Worm (Caenorhabditis elegans) whole organism, L2 larva: Measurements from ENCODE around the gene fzr-1.

Source experiments
- C34F6.9 ChIP-seq: fragments of 150-350 bp; optimal IDR thresholded peaks from 2 replicates; lab custom pipeline; 2014; ENCODE audit warnings: missing biosample characterization, missing genetic modification characterization
- F13H6.1 ChIP-seq: sonication (generic microtip); optimal IDR thresholded peaks from 2 replicates; lab custom pipeline; 2016; ENCODE audit warnings: missing genetic modification characterization, missing compliant biosample characterization
- R02D3.7 ChIP-seq: fragments of 150-350 bp; optimal IDR thresholded peaks from 2 replicates; lab custom pipeline; 2014; ENCODE audit warnings: missing biosample characterization, missing genetic modification characterization
- Y55F3AM.14 ChIP-seq: fragments of 200-800 bp; sonication (Bioruptor generic); optimal IDR thresholded peaks from 2 replicates; lab custom pipeline; 2018; ENCODE audit warnings: mild to moderate bottlenecking, missing genetic modification characterization, missing compliant biosample characterization
- ZK546.5 ChIP-seq: sonication (generic microtip); optimal IDR thresholded peaks from 2 replicates; lab custom pipeline; 2017; ENCODE audit warnings: missing biosample characterization, missing genetic modification characterization
- alr-1 ChIP-seq: fragments of 150-350 bp; optimal IDR thresholded peaks from 2 replicates; lab custom pipeline; 2014; ENCODE audit warnings: missing biosample characterization, missing genetic modification characterization
- ama-1 ChIP-seq: fragments of 150-350 bp; optimal IDR thresholded peaks from 2 replicates; lab custom pipeline; 2018; ENCODE audit warnings: inconsistent platforms
- blmp-1 ChIP-seq: sonication (generic microtip); optimal IDR thresholded peaks from 2 replicates; lab custom pipeline; 2017; ENCODE audit warnings: missing genetic modification characterization, mild to moderate bottlenecking, missing compliant biosample characterization, antibody characterized with exemption, moderate library complexity; ENCODE audit not compliant: insufficient read depth
- ceh-16 ChIP-seq: fragments of 150-350 bp; optimal IDR thresholded peaks from 2 replicates; lab custom pipeline; 2014; ENCODE audit warnings: missing biosample characterization, missing genetic modification characterization
- ceh-82 ChIP-seq: fragments of 150-350 bp; optimal IDR thresholded peaks from 2 replicates; lab custom pipeline; 2014; ENCODE audit warnings: missing biosample characterization, missing genetic modification characterization
- crh-2 ChIP-seq: sonication (generic microtip); optimal IDR thresholded peaks from 2 replicates; lab custom pipeline; 2017; ENCODE audit warnings: missing biosample characterization, missing genetic modification characterization
- dmd-4 ChIP-seq: sonication (generic microtip); optimal IDR thresholded peaks from 2 replicates; lab custom pipeline; 2017; ENCODE audit warnings: missing biosample characterization, missing genetic modification characterization
- egl-27 ChIP-seq: sonication (generic microtip); optimal IDR thresholded peaks from 3 replicates; lab custom pipeline; 2017; ENCODE audit warnings: missing biosample characterization, missing genetic modification reagents, missing genetic modification characterization
- elt-1 ChIP-seq: fragments of 150-350 bp; optimal IDR thresholded peaks from 2 replicates; lab custom pipeline; 2014; ENCODE audit warnings: missing biosample characterization, missing genetic modification characterization
- elt-3 ChIP-seq: sonication (generic microtip); optimal IDR thresholded peaks from 2 replicates; lab custom pipeline; 2017; ENCODE audit warnings: missing biosample characterization, missing genetic modification characterization
- fos-1 ChIP-seq: fragments of 150-350 bp; optimal IDR thresholded peaks from 2 replicates; lab custom pipeline; 2014; ENCODE audit warnings: missing biosample characterization, missing genetic modification characterization
- gmeb-1 ChIP-seq: fragments of 150-350 bp; optimal IDR thresholded peaks from 2 replicates; lab custom pipeline; 2014; ENCODE audit warnings: missing biosample characterization, missing genetic modification characterization
- lin-11 ChIP-seq: fragments of 150-350 bp; sonication (generic microtip); optimal IDR thresholded peaks from 2 replicates; lab custom pipeline; 2014; ENCODE audit warnings: missing biosample characterization, missing genetic modification characterization, inconsistent platforms, mixed read lengths
- lin-13 ChIP-seq: fragments of 150-350 bp; optimal IDR thresholded peaks from 2 replicates; lab custom pipeline; 2014; ENCODE audit warnings: missing biosample characterization, missing genetic modification reagents, missing genetic modification characterization
- lin-39 ChIP-seq: fragments of 150-350 bp; optimal IDR thresholded peaks from 2 replicates; lab custom pipeline; 2014; ENCODE audit warnings: missing biosample characterization, missing genetic modification reagents, missing genetic modification characterization
- lsy-2 ChIP-seq, 2 experiments: fragments of 150-350 bp in 1 of 2; sonication (generic microtip) in 1 of 2; optimal IDR thresholded peaks; 2 replicates each; lab custom pipeline; 2014 to 2017; ENCODE audit warnings: missing biosample characterization in 2 of 2, missing genetic modification characterization in 2 of 2
- mab-5 ChIP-seq: fragments of 150-350 bp; optimal IDR thresholded peaks from 2 replicates; lab custom pipeline; 2014; ENCODE audit warnings: missing biosample characterization, missing genetic modification characterization
- mbf-1 ChIP-seq: sonication (generic microtip); optimal IDR thresholded peaks from 2 replicates; lab custom pipeline; 2017; ENCODE audit warnings: missing biosample characterization, missing genetic modification characterization
- mdl-1 ChIP-seq, 2 experiments: fragments of 150-350 bp in 1 of 2; sonication (generic microtip) in 1 of 2; optimal IDR thresholded peaks; 2 replicates each; lab custom pipeline; 2017; ENCODE audit warnings: missing biosample characterization in 2 of 2, missing genetic modification characterization in 2 of 2
- nhr-11 ChIP-seq: fragments of 150-350 bp; optimal IDR thresholded peaks from 2 replicates; lab custom pipeline; 2014; ENCODE audit warnings: missing biosample characterization, missing genetic modification characterization
- nhr-12 ChIP-seq: fragments of 150-350 bp; optimal IDR thresholded peaks from 2 replicates; lab custom pipeline; 2014; ENCODE audit warnings: missing biosample characterization, missing genetic modification characterization
- nhr-129 ChIP-seq: fragments of 150-350 bp; optimal IDR thresholded peaks from 2 replicates; lab custom pipeline; 2014; ENCODE audit warnings: missing biosample characterization, missing genetic modification characterization
- nhr-23 ChIP-seq: fragments of 150-350 bp; optimal IDR thresholded peaks from 2 replicates; lab custom pipeline; 2014; ENCODE audit warnings: missing biosample characterization, missing genetic modification reagents, missing genetic modification characterization
- nhr-237 ChIP-seq: fragments of 150-350 bp; optimal IDR thresholded peaks from 2 replicates; lab custom pipeline; 2014; ENCODE audit warnings: missing biosample characterization, missing genetic modification characterization
- nhr-25 ChIP-seq: fragments of 150-350 bp; sonication (generic microtip); optimal IDR thresholded peaks from 3 replicates; lab custom pipeline; 2014; ENCODE audit warnings: missing biosample characterization, missing genetic modification characterization
- nhr-77 ChIP-seq: fragments of 150-350 bp; optimal IDR thresholded peaks from 2 replicates; lab custom pipeline; 2014; ENCODE audit warnings: missing biosample characterization, missing genetic modification characterization
- peb-1 ChIP-seq: fragments of 150-350 bp; optimal IDR thresholded peaks from 2 replicates; lab custom pipeline; 2014; ENCODE audit warnings: missing biosample characterization, missing genetic modification characterization
- sem-4 ChIP-seq: fragments of 150-350 bp; optimal IDR thresholded peaks from 2 replicates; lab custom pipeline; 2014; ENCODE audit warnings: missing biosample characterization, missing genetic modification reagents, missing genetic modification characterization
- skn-1 ChIP-seq: sonication (generic microtip); optimal IDR thresholded peaks from 2 replicates; lab custom pipeline; 2017; ENCODE audit warnings: missing biosample characterization, missing genetic modification characterization
- sma-3 ChIP-seq: sonication (generic microtip); optimal IDR thresholded peaks from 2 replicates; lab custom pipeline; 2016; ENCODE audit warnings: missing genetic modification reagents, missing genetic modification characterization, missing compliant biosample characterization
- sma-9 ChIP-seq, 2 experiments: fragments of 150-350 bp in 1 of 2; sonication (generic microtip) in 1 of 2; optimal IDR thresholded peaks; 2 replicates each; lab custom pipeline; 2014 to 2016; ENCODE audit warnings: missing genetic modification characterization in 2 of 2, mild to moderate bottlenecking in 1 of 2, missing biosample characterization in 1 of 2, missing compliant biosample characterization in 1 of 2, missing genetic modification reagents in 1 of 2, moderate library complexity in 1 of 2
- snpc-4 ChIP-seq: fragments of 150-350 bp; optimal IDR thresholded peaks from 2 replicates; lab custom pipeline; 2014; ENCODE audit warnings: missing biosample characterization, missing genetic modification characterization
- unc-39 ChIP-seq: fragments of 150-350 bp; optimal IDR thresholded peaks from 2 replicates; lab custom pipeline; 2014; ENCODE audit warnings: missing biosample characterization, missing genetic modification characterization
- unc-55 ChIP-seq: fragments of 150-350 bp; sonication (generic microtip); optimal IDR thresholded peaks from 3 replicates; lab custom pipeline; 2014; ENCODE audit warnings: missing biosample characterization, missing genetic modification reagents, missing genetic modification characterization
- unc-62 ChIP-seq: fragments of 150-350 bp; optimal IDR thresholded peaks from 2 replicates; lab custom pipeline; 2014; ENCODE audit warnings: missing biosample characterization, missing genetic modification reagents, missing genetic modification characterization
- zag-1 ChIP-seq: fragments of 150-350 bp; optimal IDR thresholded peaks from 2 replicates; lab custom pipeline; 2014; ENCODE audit warnings: missing biosample characterization, missing genetic modification characterization
- ztf-1 ChIP-seq: fragments of 200-800 bp; sonication (Bioruptor generic); conservative IDR thresholded peaks from 2 replicates; pipeline ENCODE4 v1.3.6; 2022; ENCODE audit warnings: missing genetic modification characterization, missing compliant biosample characterization
- ztf-11 ChIP-seq: sonication (generic microtip); optimal IDR thresholded peaks from 2 replicates; lab custom pipeline; 2017; ENCODE audit warnings: missing biosample characterization, missing genetic modification characterization
- ztf-4 ChIP-seq: fragments of 150-350 bp; optimal IDR thresholded peaks from 2 replicates; lab custom pipeline; 2014; ENCODE audit warnings: missing biosample characterization, missing genetic modification characterization

fzr-1 gene

DNA sequence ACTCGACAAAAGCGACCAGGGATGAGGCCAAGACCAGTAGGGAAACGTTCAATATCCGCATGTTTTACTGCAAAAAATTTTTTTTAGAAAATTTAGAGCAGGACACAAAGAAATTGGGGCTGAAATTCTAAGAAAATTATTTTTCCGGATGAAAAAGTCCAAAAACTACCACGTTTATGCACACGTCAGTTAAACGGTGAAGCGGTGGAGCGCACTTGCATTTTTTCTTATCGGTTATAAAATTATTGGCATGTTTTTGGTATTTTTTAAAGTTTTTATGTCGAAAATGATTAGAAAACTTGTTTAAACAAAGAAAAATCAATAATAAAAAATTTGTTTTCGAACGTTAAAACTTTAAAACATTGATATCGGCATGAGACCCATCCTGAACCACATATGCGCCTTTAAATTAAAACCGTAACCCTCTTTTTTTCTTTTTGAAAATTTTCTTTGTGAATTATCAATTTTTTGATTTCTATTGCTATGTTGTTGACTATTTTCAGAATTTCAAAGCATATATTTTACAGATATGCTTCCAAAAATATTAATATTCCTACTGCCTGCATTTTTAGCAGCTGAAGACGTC is 20.1 kb downstream of the fzr-1 start, which contains the start of the genes dnj-20 and ZK1307.8:
Gene dnj-20 (minus strand): TSS at position 67 of the 586 bp plus-strand sequence.
Gene ZK1307.8 (plus strand): TSS at position 504 of the 586 bp plus-strand sequence.
- no peak for TF ChIP-seq ceh-82 (tag; lab: Kevin White, UChicago)
- peak; percentile 43 for TF ChIP-seq C34F6.9 (tag; lab: Kevin White, UChicago)
- TF ChIP-seq snpc-4 (tag; lab: Kevin White, UChicago) = no peak
- no peak for TF ChIP-seq unc-39 (tag; lab: Kevin White, UChicago)
- TF ChIP-seq crh-2 (tag; lab: Kevin White, UChicago) = peak; percentile 79
- TF ChIP-seq unc-62 (GFP tag; lab: Kevin White, UChicago) = no peak
- no peak for TF ChIP-seq ama-1 (lab: Kevin White, UChicago)
- TF ChIP-seq sma-9 (GFP tag; optimal IDR thresholded peaks at IDR 0.05; lab: Kevin White, UChicago) = no peak
- no peak for TF ChIP-seq sma-9 (tag; optimal IDR thresholded peaks at IDR 0.05; lab: Kevin White, UChicago)
- TF ChIP-seq skn-1 (tag; lab: Kevin White, UChicago) = no peak
- TF ChIP-seq lin-39 (tag; lab: Kevin White, UChicago) = no peak
- no peak for TF ChIP-seq sma-3 (GFP tag; lab: Kevin White, UChicago)
- TF ChIP-seq alr-1 (tag; lab: Kevin White, UChicago) = no peak
- TF ChIP-seq ztf-1 (GFP tag; lab: Robert Waterston, UW) = no peak
- TF ChIP-seq ceh-16 (tag; lab: Kevin White, UChicago) = no peak
- TF ChIP-seq fos-1 (tag; lab: Kevin White, UChicago) = peak; percentile 23
- TF ChIP-seq zag-1 (tag; lab: Kevin White, UChicago) = no peak
- peak; percentile 38 for TF ChIP-seq unc-55 (GFP tag; lab: Kevin White, UChicago)
- TF ChIP-seq nhr-25 (tag; lab: Kevin White, UChicago) = no peak
- no peak for TF ChIP-seq dmd-4 (tag; lab: Kevin White, UChicago)
- TF ChIP-seq mab-5 = no peak
- TF ChIP-seq F13H6.1 (tag; lab: Kevin White, UChicago) = no peak
- no peak for TF ChIP-seq elt-1
- TF ChIP-seq mbf-1 (tag; lab: Kevin White, UChicago) = no peak
- TF ChIP-seq lin-13 (GFP tag; lab: Kevin White, UChicago) = no peak
- no peak for TF ChIP-seq nhr-11 (tag; lab: Kevin White, UChicago)
- TF ChIP-seq lin-11 (tag; lab: Kevin White, UChicago) = no peak
- TF ChIP-seq ztf-4 = no peak
- no peak for TF ChIP-seq egl-27 (tag; lab: Kevin White, UChicago)
- no peak for TF ChIP-seq peb-1
- no peak for TF ChIP-seq elt-3 (tag; lab: Kevin White, UChicago)
- TF ChIP-seq nhr-77 (tag; lab: Kevin White, UChicago) = no peak
- TF ChIP-seq sem-4 = no peak
- TF ChIP-seq ZK546.5 (tag; lab: Kevin White, UChicago) = no peak
- peak in 1 of 2 experiments; percentile 55 for TF ChIP-seq lsy-2 (tag; optimal IDR thresholded peaks at IDR 0.05; lab: Kevin White, UChicago)
- TF ChIP-seq nhr-12 (tag; lab: Kevin White, UChicago) = no peak
- peak; percentile 15 for TF ChIP-seq gmeb-1 (tag; lab: Kevin White, UChicago)
- TF ChIP-seq, all 48 proteins: peak for 6

DNA sequence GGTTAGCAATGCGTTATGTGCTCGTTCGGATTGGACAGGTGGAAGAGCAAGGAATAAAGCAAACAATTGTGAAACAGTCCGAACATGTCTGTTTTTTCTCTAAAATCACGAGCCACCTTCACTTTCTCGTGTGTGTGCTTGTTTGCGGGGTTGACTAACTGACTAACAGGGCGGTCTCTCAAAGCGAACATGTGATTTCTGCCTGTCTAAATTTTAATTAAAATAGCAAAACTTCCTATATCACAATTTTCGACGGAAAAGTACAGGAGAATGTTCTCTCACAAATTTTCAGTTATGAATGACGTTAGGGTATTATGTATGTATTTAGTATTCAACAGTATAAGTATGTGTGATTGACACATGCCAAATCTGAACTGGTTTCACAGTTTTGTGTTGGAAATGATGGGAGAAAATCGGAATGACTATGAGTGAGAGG is 22.3 kb downstream of the fzr-1 start:
- TF ChIP-seq lsy-2 (tag; optimal IDR thresholded peaks at IDR 0.05; lab: Kevin White, UChicago) = no peak
- peak; percentile 9 for TF ChIP-seq sma-9 (GFP tag; optimal IDR thresholded peaks at IDR 0.05; lab: Kevin White, UChicago)
- no peak for TF ChIP-seq sma-9 (tag; optimal IDR thresholded peaks at IDR 0.05; lab: Kevin White, UChicago)
- peak; percentile 13 for TF ChIP-seq blmp-1 (tag; lab: Kevin White, UChicago)
- TF ChIP-seq crh-2 (tag; lab: Kevin White, UChicago) = peak; percentile 40
- peak; percentile 43 for TF ChIP-seq F13H6.1 (tag; lab: Kevin White, UChicago)
- TF ChIP-seq C34F6.9 (tag; lab: Kevin White, UChicago) = peak; percentile 21
- TF ChIP-seq mab-5 = no peak
- TF ChIP-seq, all 48 proteins: peak for 5

DNA sequence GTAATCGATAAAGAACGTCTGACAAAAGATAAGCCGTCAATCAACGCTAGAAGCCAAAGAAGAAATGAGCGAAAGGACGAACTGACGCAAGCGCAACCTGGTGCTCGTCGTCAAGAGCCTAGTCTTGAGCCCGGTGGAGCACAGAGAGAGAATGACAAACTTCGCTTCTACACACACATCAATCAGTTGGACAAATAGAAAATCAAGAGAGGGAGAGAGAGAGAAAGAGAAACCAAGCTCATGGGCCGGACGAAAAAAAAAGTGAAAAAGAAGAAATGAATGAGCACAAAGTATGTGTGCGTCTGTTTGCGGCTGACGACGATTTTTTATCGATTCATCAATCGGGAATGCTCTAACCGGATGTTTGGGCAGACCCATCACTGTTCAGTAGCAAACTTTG is 23.1 kb downstream of the fzr-1 start:
- TF ChIP-seq fos-1 (tag; lab: Kevin White, UChicago) = no peak
- no peak for TF ChIP-seq ZK546.5 (tag; lab: Kevin White, UChicago)
- TF ChIP-seq lin-11 (tag; lab: Kevin White, UChicago) = no peak
- peak; percentile 1 for TF ChIP-seq unc-55 (GFP tag; lab: Kevin White, UChicago)
- no peak for TF ChIP-seq ztf-11 (tag; lab: Kevin White, UChicago)
- no peak for TF ChIP-seq ceh-82 (tag; lab: Kevin White, UChicago)
- TF ChIP-seq R02D3.7 = no peak
- TF ChIP-seq snpc-4 (tag; lab: Kevin White, UChicago) = no peak
- TF ChIP-seq mab-5 = no peak
- TF ChIP-seq skn-1 (tag; lab: Kevin White, UChicago) = no peak
- no peak for TF ChIP-seq nhr-237
- TF ChIP-seq Y55F3AM.14 (GFP tag; lab: Kevin White, UChicago) = no peak
- TF ChIP-seq C34F6.9 (tag; lab: Kevin White, UChicago) = peak; percentile 61
- TF ChIP-seq dmd-4 (tag; lab: Kevin White, UChicago) = no peak
- no peak for TF ChIP-seq ztf-4
- TF ChIP-seq nhr-77 (tag; lab: Kevin White, UChicago) = no peak
- TF ChIP-seq mdl-1 (tag; optimal IDR thresholded peaks at IDR 0.05; lab: Kevin White, UChicago) = no peak
- no peak for TF ChIP-seq alr-1 (tag; lab: Kevin White, UChicago)
- TF ChIP-seq nhr-23 (tag; lab: Kevin White, UChicago) = no peak
- TF ChIP-seq lsy-2 (tag; optimal IDR thresholded peaks at IDR 0.05; lab: Kevin White, UChicago) = peak in 1 of 2 experiments; percentile 24
- TF ChIP-seq sem-4 = no peak
- TF ChIP-seq mbf-1 (tag; lab: Kevin White, UChicago) = no peak
- no peak for TF ChIP-seq lin-39 (tag; lab: Kevin White, UChicago)
- TF ChIP-seq F13H6.1 (tag; lab: Kevin White, UChicago) = peak; percentile 70
- peak; percentile 50 for TF ChIP-seq sma-9 (GFP tag; optimal IDR thresholded peaks at IDR 0.05; lab: Kevin White, UChicago)
- TF ChIP-seq sma-9 (tag; optimal IDR thresholded peaks at IDR 0.05; lab: Kevin White, UChicago) = no peak
- no peak for TF ChIP-seq lin-13 (GFP tag; lab: Kevin White, UChicago)
- TF ChIP-seq elt-1 = no peak
- TF ChIP-seq nhr-129 = peak; percentile 43
